Worm (Caenorhabditis elegans) whole organism, late embryonic: ENCODE measurements around the gene T14B4.3.

Experiments used
- ceh-45 ChIP-seq: fragments of 200-800 bp; sonication (Bioruptor generic); IDR thresholded peaks from 2 replicates; pipeline ENCODE4 v1.3.6; 2022; ENCODE audit warnings: missing genetic modification reagents, missing genetic modification characterization, missing compliant biosample characterization
- che-1 ChIP-seq: sonication (generic microtip); optimal IDR thresholded peaks from 2 replicates; lab custom pipeline; 2016; ENCODE audit warnings: mild to moderate bottlenecking, missing genetic modification characterization, missing compliant biosample characterization
- nhr-11 ChIP-seq: fragments of 150-350 bp; optimal IDR thresholded peaks from 2 replicates; lab custom pipeline; 2014; ENCODE audit warnings: missing biosample characterization, missing genetic modification characterization
- unc-86 ChIP-seq: sonication (generic microtip); optimal IDR thresholded peaks from 2 replicates; lab custom pipeline; 2016; ENCODE audit warnings: missing genetic modification characterization, missing compliant biosample characterization

DNA sequence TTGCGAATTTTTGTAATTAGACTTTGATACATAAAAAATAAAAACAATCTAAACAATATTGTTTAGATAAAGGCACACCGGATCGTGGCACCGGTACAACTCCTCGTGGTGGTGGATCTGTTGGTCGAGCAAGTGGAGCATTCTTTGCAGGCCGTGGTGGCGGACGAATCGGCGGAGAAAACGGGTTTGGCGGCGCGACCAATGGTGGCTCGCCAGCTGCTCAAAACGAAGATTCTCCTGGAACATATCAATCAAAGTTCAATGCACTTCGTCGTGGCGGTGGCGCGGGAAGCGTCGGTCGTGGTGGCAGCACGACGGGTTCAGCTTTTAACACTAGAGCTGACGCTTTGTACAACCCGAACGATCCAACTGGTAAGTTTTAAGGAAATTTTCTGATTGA, 48.8 kb upstream of the T14B4.3 start:
- TF ChIP-seq che-1 (tag; lab: Kevin White, UChicago) = no peak
- TF ChIP-seq nhr-11 (tag; lab: Kevin White, UChicago) = no peak
- TF ChIP-seq ceh-45 (GFP tag; lab: Robert Waterston, UW) = no peak
- no peak for TF ChIP-seq unc-86 (tag; lab: Kevin White, UChicago)
